Fruit fly (Drosophila melanogaster): ENCODE results near the gene CG46339.

dm6 chr3R:26906711-26907510 lies 8.7 kb upstream of the CG46339 start:
- no peak for TF ChIP-seq CTCF (optimal IDR thresholded peaks at IDR 0.05)
- no peak for TF ChIP-seq CG8478 (optimal IDR thresholded peaks at IDR 0.05)
